Worm (Caenorhabditis elegans) whole organism, L3 larva: Measurements from ENCODE around the gene F46F5.8.

Experiments used
- R02D3.7 ChIP-seq: fragments of 150-350 bp; optimal IDR thresholded peaks from 2 replicates; lab custom pipeline; 2014; ENCODE audit warnings: missing biosample characterization, missing genetic modification characterization
- aly-2 ChIP-seq: fragments of 150-350 bp; optimal IDR thresholded peaks from 2 replicates; lab custom pipeline; 2014; ENCODE audit warnings: missing biosample characterization, missing genetic modification characterization
- ceh-16 ChIP-seq: sonication (generic microtip); optimal IDR thresholded peaks from 2 replicates; lab custom pipeline; 2017; ENCODE audit warnings: missing biosample characterization, missing genetic modification characterization
- ceh-28 ChIP-seq: fragments of 150-350 bp; optimal IDR thresholded peaks from 2 replicates; lab custom pipeline; 2014; ENCODE audit warnings: missing biosample characterization, missing genetic modification reagents, missing genetic modification characterization
- ceh-82 ChIP-seq: fragments of 150-350 bp; optimal IDR thresholded peaks from 2 replicates; lab custom pipeline; 2014; ENCODE audit warnings: missing biosample characterization, missing genetic modification characterization
- egl-27 ChIP-seq: sonication (generic microtip); optimal IDR thresholded peaks from 4 replicates; lab custom pipeline; 2017; ENCODE audit warnings: missing biosample characterization, missing genetic modification reagents, missing genetic modification characterization
- elt-1 ChIP-seq: fragments of 150-350 bp; optimal IDR thresholded peaks from 2 replicates; lab custom pipeline; 2014; ENCODE audit warnings: missing biosample characterization, missing genetic modification characterization
- elt-2 ChIP-seq: sonication (generic microtip); optimal IDR thresholded peaks from 2 replicates; lab custom pipeline; 2016; ENCODE audit warnings: missing genetic modification reagents, mild to moderate bottlenecking, missing genetic modification characterization, missing compliant biosample characterization
- elt-3 ChIP-seq, 3 experiments: fragments of 150-350 bp in 1 of 3; sonication (generic microtip) in 2 of 3; optimal IDR thresholded peaks; 2 replicates in 2 of 3; 4 replicates in 1 of 3; lab custom pipeline; 2014 to 2017; ENCODE audit warnings: missing biosample characterization in 3 of 3, missing genetic modification characterization in 3 of 3
- eor-1 ChIP-seq, 2 experiments: fragments of 150-350 bp; optimal IDR thresholded peaks; 2 replicates each; lab custom pipeline; 2014 to 2018; ENCODE audit warnings: missing biosample characterization in 2 of 2, missing genetic modification characterization in 2 of 2
- fkh-10 ChIP-seq: sonication (generic microtip); optimal IDR thresholded peaks from 2 replicates; lab custom pipeline; 2017; ENCODE audit warnings: missing biosample characterization, missing genetic modification reagents, missing genetic modification characterization
- fkh-2 ChIP-seq: fragments of 150-350 bp; optimal IDR thresholded peaks from 2 replicates; lab custom pipeline; 2014; ENCODE audit warnings: missing biosample characterization, missing genetic modification reagents, missing genetic modification characterization
- fos-1 ChIP-seq: fragments of 150-350 bp; optimal IDR thresholded peaks from 2 replicates; lab custom pipeline; 2014; ENCODE audit warnings: missing biosample characterization, missing genetic modification characterization
- jun-1 ChIP-seq: fragments of 150-350 bp; optimal IDR thresholded peaks from 2 replicates; lab custom pipeline; 2014; ENCODE audit warnings: missing biosample characterization, missing genetic modification reagents, missing genetic modification characterization
- lin-15B ChIP-seq: fragments of 150-350 bp; optimal IDR thresholded peaks from 2 replicates; lab custom pipeline; 2014; ENCODE audit warnings: missing biosample characterization, missing genetic modification characterization
- lin-39 ChIP-seq: fragments of 150-350 bp; optimal IDR thresholded peaks from 2 replicates; lab custom pipeline; 2018; ENCODE audit warnings: missing biosample characterization, missing genetic modification reagents, missing genetic modification characterization
- nfya-1 ChIP-seq: sonication (generic microtip); optimal IDR thresholded peaks from 2 replicates; lab custom pipeline; 2017; ENCODE audit warnings: missing genetic modification characterization, mild to moderate bottlenecking, missing compliant biosample characterization, antibody characterized with exemption, moderate library complexity; ENCODE audit not compliant: insufficient read depth
- nhr-12 ChIP-seq: fragments of 150-350 bp; optimal IDR thresholded peaks from 2 replicates; lab custom pipeline; 2014; ENCODE audit warnings: missing biosample characterization, missing genetic modification characterization
- nhr-23 ChIP-seq: fragments of 150-350 bp; optimal IDR thresholded peaks from 2 replicates; lab custom pipeline; 2014; ENCODE audit warnings: missing biosample characterization, missing genetic modification reagents, missing genetic modification characterization
- nhr-237 ChIP-seq: fragments of 150-350 bp; optimal IDR thresholded peaks from 2 replicates; lab custom pipeline; 2014; ENCODE audit warnings: missing biosample characterization, missing genetic modification characterization
- nhr-25 ChIP-seq: sonication (generic microtip); optimal IDR thresholded peaks from 2 replicates; lab custom pipeline; 2017; ENCODE audit warnings: missing biosample characterization, missing genetic modification characterization
- nhr-28 ChIP-seq: fragments of 150-350 bp; optimal IDR thresholded peaks from 2 replicates; lab custom pipeline; 2014; ENCODE audit warnings: missing biosample characterization, missing genetic modification characterization
- nhr-43 ChIP-seq: sonication (generic microtip); optimal IDR thresholded peaks from 2 replicates; lab custom pipeline; 2016; ENCODE audit warnings: mild to moderate bottlenecking, missing genetic modification characterization, missing compliant biosample characterization; ENCODE audit not compliant: poor library complexity, severe bottlenecking
- nhr-76 ChIP-seq: fragments of 150-350 bp; sonication (generic microtip); optimal IDR thresholded peaks from 5 replicates; lab custom pipeline; 2014; ENCODE audit warnings: missing biosample characterization, missing genetic modification characterization
- skn-1 ChIP-seq: fragments of 150-350 bp; optimal IDR thresholded peaks from 2 replicates; lab custom pipeline; 2014; ENCODE audit warnings: missing biosample characterization, missing genetic modification characterization
- snpc-4 ChIP-seq: fragments of 150-350 bp; optimal IDR thresholded peaks from 2 replicates; lab custom pipeline; 2014; ENCODE audit warnings: missing biosample characterization, missing genetic modification characterization
- unc-39 ChIP-seq: sonication (generic microtip); optimal IDR thresholded peaks from 4 replicates; lab custom pipeline; 2017; ENCODE audit warnings: missing biosample characterization, missing genetic modification characterization
- unc-62 ChIP-seq: fragments of 150-350 bp; sonication (generic microtip); optimal IDR thresholded peaks from 4 replicates; lab custom pipeline; 2014; ENCODE audit warnings: missing biosample characterization, missing genetic modification reagents, missing genetic modification characterization
- zag-1 ChIP-seq: fragments of 150-350 bp; optimal IDR thresholded peaks from 2 replicates; lab custom pipeline; 2014; ENCODE audit warnings: missing biosample characterization, missing genetic modification characterization
- ztf-11 ChIP-seq: fragments of 150-350 bp; optimal IDR thresholded peaks from 2 replicates; lab custom pipeline; 2014; ENCODE audit warnings: missing biosample characterization, missing genetic modification characterization
- ztf-4 ChIP-seq: fragments of 150-350 bp; optimal IDR thresholded peaks from 2 replicates; lab custom pipeline; 2014; ENCODE audit warnings: missing biosample characterization, missing genetic modification characterization

Gene F46F5.8

DNA sequence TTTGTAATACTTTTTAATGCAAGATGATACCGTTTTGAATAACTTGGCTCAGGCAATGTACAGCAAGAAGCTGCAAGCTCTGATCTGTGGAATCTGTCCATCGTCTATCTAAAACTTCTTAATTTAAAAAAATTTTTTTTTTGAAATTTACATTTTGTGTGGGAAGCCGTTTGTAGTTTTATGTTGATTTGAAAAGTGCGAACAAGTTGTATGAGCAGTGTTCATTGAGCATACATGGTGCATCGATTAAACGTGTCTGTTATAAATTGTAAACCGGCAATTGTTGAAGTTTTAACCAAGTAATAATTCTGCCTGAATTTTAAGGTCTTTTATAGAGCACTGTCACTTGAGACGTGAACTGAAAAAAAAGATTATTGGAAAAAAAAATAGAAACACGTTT is 37.9 kb downstream of the F46F5.8 start, which contains the start of gene Y39F10A.6:
TSS of gene Y39F10A.6 (minus strand) at position 101 of the 400 bp plus-strand sequence.
- TF ChIP-seq ceh-82 (tag; lab: Kevin White, UChicago), result no peak
- no peak for TF ChIP-seq nhr-28 (tag; lab: Kevin White, UChicago)
- TF ChIP-seq nhr-12 (tag; lab: Kevin White, UChicago), result no peak
- TF ChIP-seq ztf-4 (tag; lab: Kevin White, UChicago), result no peak
- no peak for TF ChIP-seq nfya-1
- no peak for TF ChIP-seq unc-62
- TF ChIP-seq, all 47 proteins: peak for 0

DNA sequence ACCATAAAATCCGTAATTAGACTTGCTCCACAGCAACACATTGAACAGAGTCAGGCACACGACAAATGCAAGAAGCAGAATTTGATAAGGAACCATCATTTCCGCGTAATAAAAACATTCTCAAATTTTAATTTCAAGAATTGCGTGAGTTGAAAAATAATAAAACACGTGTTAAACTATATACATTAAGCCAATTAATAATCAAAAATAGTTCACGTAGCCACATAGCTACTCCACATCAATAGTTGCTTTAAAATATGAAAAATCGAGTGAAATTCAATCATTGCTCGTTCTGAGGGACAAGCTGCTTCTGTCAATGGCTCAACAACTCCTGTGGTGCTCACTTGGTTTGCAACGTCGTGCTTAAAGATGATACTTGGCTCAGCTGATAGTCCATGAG is 38.5 kb downstream of the F46F5.8 start, which contains the start of gene Y39F10A.3:
TSS of gene Y39F10A.3 (minus strand) at position 101 of the 400 bp plus-strand sequence.
- TF ChIP-seq fos-1 (tag; lab: Kevin White, UChicago), result no peak
- no peak for TF ChIP-seq egl-27 (tag; lab: Kevin White, UChicago)
- TF ChIP-seq elt-2 (tag; lab: Kevin White, UChicago), result no peak
- TF ChIP-seq fkh-2 (tag; lab: Kevin White, UChicago), result no peak
- no peak for TF ChIP-seq lin-15B (tag; lab: Kevin White, UChicago)
- no peak for TF ChIP-seq zag-1 (tag; lab: Kevin White, UChicago)
- no peak for TF ChIP-seq nhr-23 (tag; lab: Kevin White, UChicago)
- TF ChIP-seq unc-39 (tag; lab: Kevin White, UChicago), result no peak

DNA sequence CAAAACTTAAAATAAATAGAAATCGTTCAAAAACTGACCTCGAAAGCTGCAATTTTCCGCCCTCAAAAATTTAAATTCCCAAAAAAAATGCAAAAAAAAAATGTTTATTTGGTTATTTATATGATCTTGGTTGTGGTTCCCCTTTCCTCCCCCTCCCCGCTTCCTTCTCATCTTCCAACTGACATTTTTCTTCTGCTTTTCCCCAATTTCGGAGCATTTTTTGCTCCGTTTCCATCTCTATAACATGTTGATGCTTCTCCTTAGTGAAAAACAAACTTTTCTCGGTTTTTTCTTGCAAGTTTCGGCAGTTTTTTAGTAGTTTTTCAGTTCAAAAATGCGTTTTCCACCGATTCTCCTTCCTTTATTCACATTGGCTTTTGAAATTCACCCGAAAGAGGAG is 46.4 kb downstream of the F46F5.8 start, which contains the start of gene Y39F10A.1:
TSS of gene Y39F10A.1 (plus strand) at position 301 of the 400 bp plus-strand sequence.
- TF ChIP-seq ztf-11 (tag; lab: Kevin White, UChicago) (no peak), R02D3.7 (tag; lab: Kevin White, UChicago) (no peak), ceh-82 (tag; lab: Kevin White, UChicago) (no peak), elt-3 (tag; optimal IDR thresholded peaks at IDR 0.05; lab: Kevin White, UChicago) (no peak), lin-39 (no peak), jun-1 (tag; lab: Kevin White, UChicago) (no peak), skn-1 (no peak), eor-1 (tag; optimal IDR thresholded peaks at IDR 0.05; lab: Kevin White, UChicago) (no peak), unc-39 (tag; lab: Kevin White, UChicago) (no peak), nhr-25 (tag; lab: Kevin White, UChicago) (no peak), elt-1 (tag; lab: Kevin White, UChicago) (no peak), nhr-76 (no peak), nhr-237 (tag; lab: Kevin White, UChicago) (no peak), ceh-16 (tag; lab: Kevin White, UChicago) (no peak), snpc-4 (no peak), zag-1 (tag; lab: Kevin White, UChicago) (no peak)

DNA sequence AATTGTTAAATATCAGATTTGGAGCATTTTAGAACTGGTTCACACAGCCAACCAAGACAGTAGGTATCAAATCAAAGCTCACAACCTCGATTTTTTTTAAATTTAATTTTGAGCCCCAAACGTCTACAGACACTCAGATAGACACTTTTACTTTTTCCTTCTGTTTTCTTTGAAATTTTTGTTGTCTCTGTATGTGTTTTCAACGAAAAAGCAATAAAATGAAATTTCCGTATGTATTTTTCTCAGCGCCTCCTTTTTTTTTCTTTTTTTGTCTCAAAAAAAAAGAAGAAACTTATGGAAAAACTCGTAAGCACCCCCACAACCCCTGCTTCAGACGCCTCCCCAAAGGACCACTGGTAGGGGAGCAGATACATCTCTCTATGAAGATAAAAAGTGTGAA is 47.6 kb downstream of the F46F5.8 start:
- TF ChIP-seq nhr-43 (no peak), aly-2 (tag; lab: Kevin White, UChicago) (no peak), fkh-10 (peak; percentile 61), ceh-28 (tag; lab: Kevin White, UChicago) (no peak), nhr-12 (tag; lab: Kevin White, UChicago) (no peak)
